Worm (Caenorhabditis elegans): ENCODE results near the gene nfu-1.

DNA sequence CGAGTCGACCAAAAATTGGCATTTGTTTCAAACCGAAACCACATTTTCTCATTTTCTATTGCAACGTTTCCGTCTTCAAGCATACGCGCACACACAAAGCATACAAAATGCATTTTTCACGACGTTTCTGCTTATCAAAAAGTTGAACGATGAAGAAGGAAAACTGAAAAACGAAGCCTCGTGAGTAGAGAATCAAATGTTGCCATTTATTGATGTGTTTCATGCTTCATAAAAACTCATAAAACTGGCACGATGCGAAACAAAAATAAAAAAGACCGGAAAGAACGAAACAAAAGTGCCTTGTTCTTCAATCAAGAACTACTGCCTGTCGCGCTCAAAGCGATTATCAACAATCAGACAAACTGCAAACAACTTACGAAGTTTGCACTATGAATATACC lies 33.2 kb downstream of the nfu-1 start:
- TF ChIP-seq nhr-11 (tag; optimal IDR thresholded peaks at IDR 0.05) (no peak), syd-9 (tag; optimal IDR thresholded peaks at IDR 0.05) (no peak), ceh-34 (tag; optimal IDR thresholded peaks at IDR 0.05) (no peak), pros-1 (tag; optimal IDR thresholded peaks at IDR 0.05) (no peak), npax-4 (tag; optimal IDR thresholded peaks at IDR 0.05) (no peak), mec-3 (tag; optimal IDR thresholded peaks at IDR 0.05; ENCODE audit: borderline replicate concordance) (no peak), ceh-9 (tag; optimal IDR thresholded peaks at IDR 0.05) (no peak), lin-11 (tag; optimal IDR thresholded peaks at IDR 0.05) (no peak)

Measured in whole organism, late embryonic.